Fruit fly (Drosophila melanogaster): ENCODE measurements around the gene Nna1.

Nna1 gene

DNA sequence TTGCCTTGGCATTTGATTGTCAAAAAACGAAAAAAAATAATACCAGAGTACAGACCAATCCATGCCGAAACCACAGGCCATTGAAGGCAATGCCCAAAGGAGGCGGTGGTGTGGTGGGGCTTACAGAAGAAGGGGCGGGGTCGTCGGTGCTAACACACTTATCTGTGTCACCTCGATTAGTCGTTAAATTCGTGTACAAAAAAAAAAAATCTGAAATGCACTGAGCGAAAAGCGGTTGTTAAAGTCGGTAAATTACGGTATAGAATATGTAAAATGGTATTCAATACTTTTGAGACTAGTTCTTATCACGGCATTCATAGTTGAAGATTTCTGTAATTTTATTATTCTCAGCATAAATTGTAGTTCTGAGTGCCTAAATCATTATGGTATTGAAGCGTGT is 48.1 kb upstream of the Nna1 start (continued):
- peak; percentile 52 for TF ChIP-seq NK7.1 (GFP tag; optimal IDR thresholded peaks at IDR 0.05)
- peak; percentile 43 for TF ChIP-seq CG16863 (GFP tag; optimal IDR thresholded peaks at IDR 0.05)
- peak; percentile 68 for TF ChIP-seq CG11504 (tag; optimal IDR thresholded peaks at IDR 0.05)
- no peak for TF ChIP-seq Dll (GFP tag; IDR thresholded peaks at IDR 0.05; ENCODE audit: partially characterized antibody)
- no peak for TF ChIP-seq CG8359 (GFP tag; optimal IDR thresholded peaks at IDR 0.05; ENCODE audit: borderline replicate concordance)
- TF ChIP-seq disco-r (GFP tag; optimal IDR thresholded peaks at IDR 0.05), result no peak
- peak; percentile 71 for TF ChIP-seq sisA (GFP tag; IDR thresholded peaks at IDR 0.05)
- no peak for TF ChIP-seq sc (optimal IDR thresholded peaks at IDR 0.05)
- no peak for TF ChIP-seq sc (GFP tag; optimal IDR thresholded peaks at IDR 0.05)
- peak; percentile 43 for TF ChIP-seq CG1792 (GFP tag; optimal IDR thresholded peaks at IDR 0.05)
- peak; percentile 11 for TF ChIP-seq CG12942 (GFP tag; optimal IDR thresholded peaks at IDR 0.05)
- no peak for TF ChIP-seq zf30C (GFP tag; optimal IDR thresholded peaks at IDR 0.05)
- TF ChIP-seq NfI (GFP tag; optimal IDR thresholded peaks at IDR 0.05), result no peak
- no peak for TF ChIP-seq NC2β (GFP tag; optimal IDR thresholded peaks at IDR 0.05)
- TF ChIP-seq CG11085 (GFP tag; IDR thresholded peaks at IDR 0.05), result no peak
- peak; percentile 46 for TF ChIP-seq CG10267 (tag; optimal IDR thresholded peaks at IDR 0.05)
- no peak for TF ChIP-seq CG8944 (GFP tag; optimal IDR thresholded peaks at IDR 0.05)
- no peak for TF ChIP-seq cg (GFP tag; optimal IDR thresholded peaks at IDR 0.05)
- no peak for TF ChIP-seq CG6791 (GFP tag; IDR thresholded peaks at IDR 0.05; ENCODE audit: partially characterized antibody)
- peak; percentile 29 for TF ChIP-seq Jarid2 (GFP tag; optimal IDR thresholded peaks at IDR 0.05)
- TF ChIP-seq ssp (GFP tag; IDR thresholded peaks at IDR 0.05), result peak; percentile 34
- peak; percentile 59 for TF ChIP-seq CG2712 (tag; optimal IDR thresholded peaks at IDR 0.05)
- peak; percentile 23 for TF ChIP-seq CG1233 (GFP tag; optimal IDR thresholded peaks at IDR 0.05)
- no peak for TF ChIP-seq Myb (GFP tag; optimal IDR thresholded peaks at IDR 0.05)
- TF ChIP-seq CrebB (tag; optimal IDR thresholded peaks at IDR 0.05), result no peak
- peak; percentile 44 for TF ChIP-seq CG8388 (GFP tag; optimal IDR thresholded peaks at IDR 0.05)
- TF ChIP-seq bowl (GFP tag; IDR thresholded peaks at IDR 0.05), result peak; percentile 46; the same call in 1 of the 2 replicates
- no peak for TF ChIP-seq insv (GFP tag; optimal IDR thresholded peaks at IDR 0.05)
- TF ChIP-seq zfh1 (GFP tag; IDR thresholded peaks at IDR 0.05), result peak; percentile 70; the same call in 2 of the 3 replicates
- TF ChIP-seq CG10543 (GFP tag; optimal IDR thresholded peaks at IDR 0.05), result no peak
- peak; percentile 79 for TF ChIP-seq Ptx1 (GFP tag; IDR thresholded peaks at IDR 0.05)
- TF ChIP-seq CG13775 (GFP tag; optimal IDR thresholded peaks at IDR 0.05), result peak; percentile 15
- TF ChIP-seq CG6689 (GFP tag; IDR thresholded peaks at IDR 0.05), result peak; percentile 71
- no peak for TF ChIP-seq pan (optimal IDR thresholded peaks at IDR 0.05)
- peak in 1 of 2 experiments; percentile 83 for TF ChIP-seq pan (GFP tag; optimal IDR thresholded peaks at IDR 0.05 in 1 of 2, IDR thresholded peaks at IDR 0.05 in 1 of 2)
- TF ChIP-seq odd (GFP tag; optimal IDR thresholded peaks at IDR 0.05), result no peak
- no peak for TF ChIP-seq CG30020 (tag; optimal IDR thresholded peaks at IDR 0.05)
- TF ChIP-seq jumu (GFP tag; optimal IDR thresholded peaks at IDR 0.05), result peak; percentile 21
- peak; percentile 83 for TF ChIP-seq lab (GFP tag; optimal IDR thresholded peaks at IDR 0.05)
- TF ChIP-seq CG17568 (GFP tag; optimal IDR thresholded peaks at IDR 0.05), result no peak
- TF ChIP-seq CG13424 (tag; optimal IDR thresholded peaks at IDR 0.05), result peak; percentile 35
- no peak for TF ChIP-seq ewg (GFP tag; optimal IDR thresholded peaks at IDR 0.05)
- no peak for TF ChIP-seq run (tag; optimal IDR thresholded peaks at IDR 0.05)
- TF ChIP-seq unpg (GFP tag; optimal IDR thresholded peaks at IDR 0.05), result peak; percentile 40
- TF ChIP-seq ERR (GFP tag; optimal IDR thresholded peaks at IDR 0.05), result no peak
- TF ChIP-seq NFAT (GFP tag; IDR thresholded peaks at IDR 0.05), result peak; percentile 84; the same call in 1 of the 2 replicates
- no peak for TF ChIP-seq CHES-1-like (GFP tag; optimal IDR thresholded peaks at IDR 0.05)
- peak; percentile 12 for TF ChIP-seq Hmr (GFP tag; optimal IDR thresholded peaks at IDR 0.05)
- no peak for TF ChIP-seq gcm2 (GFP tag; optimal IDR thresholded peaks at IDR 0.05)
- TF ChIP-seq dysf (GFP tag; IDR thresholded peaks at IDR 0.05), result peak; percentile 75
- no peak for TF ChIP-seq CG3407 (GFP tag; optimal IDR thresholded peaks at IDR 0.05)
